Fruit fly (Drosophila melanogaster) whole organism, pupa: ENCODE measurements around the gene Nckx30C.

Experiments used
- CG10348 ChIP-seq: fragments of 200-800 bp; sonication (Bioruptor generic); IDR thresholded peaks from 2 replicates; pipeline ENCODE4 v1.3.6; 2022; ENCODE audit warnings: missing biosample characterization, missing genetic modification characterization
- CG13204 ChIP-seq: fragments of 200-800 bp; sonication (Bioruptor generic); optimal IDR thresholded peaks from 2 replicates; lab custom pipeline; 2018; ENCODE audit warnings: missing biosample characterization, mild to moderate bottlenecking, missing genetic modification characterization, moderate library complexity
- CG14655 ChIP-seq: fragments of 200-800 bp; sonication (Bioruptor generic); optimal IDR thresholded peaks from 3 replicates; lab custom pipeline; 2017; ENCODE audit warnings: mild to moderate bottlenecking, missing biosample characterization, missing genetic modification reagents, missing genetic modification characterization
- CG15710 ChIP-seq: fragments of 200-800 bp; sonication (Bioruptor generic); optimal IDR thresholded peaks from 2 replicates; lab custom pipeline; 2018; ENCODE audit warnings: missing biosample characterization, mild to moderate bottlenecking, missing genetic modification characterization, moderate library complexity
- CG17806 ChIP-seq: fragments of 200-800 bp; sonication (Bioruptor generic); optimal IDR thresholded peaks from 2 replicates; lab custom pipeline; 2018; ENCODE audit warnings: missing biosample characterization, mild to moderate bottlenecking, missing genetic modification characterization, moderate library complexity
- CG34367 ChIP-seq: fragments of 200-800 bp; sonication (Bioruptor generic); optimal IDR thresholded peaks from 2 replicates; lab custom pipeline; 2018; ENCODE audit warnings: missing biosample characterization, mild to moderate bottlenecking, missing genetic modification characterization
- CG8159 ChIP-seq: fragments of 200-800 bp; sonication (Bioruptor generic); optimal IDR thresholded peaks from 3 replicates; lab custom pipeline; 2018; ENCODE audit warnings: missing biosample characterization, mild to moderate bottlenecking, missing genetic modification characterization, moderate library complexity
- CG8301 ChIP-seq: fragments of 200-800 bp; sonication (Bioruptor generic); optimal IDR thresholded peaks from 2 replicates; lab custom pipeline; 2018; ENCODE audit warnings: missing biosample characterization, mild to moderate bottlenecking, missing genetic modification characterization
- D1 ChIP-seq: fragments of 200-800 bp; sonication (Bioruptor generic); optimal IDR thresholded peaks from 2 replicates; lab custom pipeline; 2018; ENCODE audit warnings: missing biosample characterization, mild to moderate bottlenecking, missing genetic modification characterization, moderate library complexity
- EcR ChIP-seq: fragments of 200-800 bp; sonication (Bioruptor generic); optimal IDR thresholded peaks from 3 replicates; lab custom pipeline; 2019; ENCODE audit warnings: missing biosample characterization, missing genetic modification characterization, mild to moderate bottlenecking, moderate library complexity, missing genetic modification reagents
- Ets98B ChIP-seq: fragments of 200-800 bp; sonication (Bioruptor generic); IDR thresholded peaks from 2 replicates; pipeline ENCODE4 v1.3.6; 2022; ENCODE audit warnings: missing biosample characterization, missing genetic modification characterization
- Pif1A ChIP-seq: fragments of 200-800 bp; sonication (Bioruptor generic); optimal IDR thresholded peaks from 3 replicates; lab custom pipeline; 2016; ENCODE audit warnings: missing biosample characterization, missing genetic modification characterization
- Pif1B ChIP-seq: fragments of 200-800 bp; sonication (Bioruptor generic); optimal IDR thresholded peaks from 3 replicates; lab custom pipeline; 2016; ENCODE audit warnings: missing biosample characterization, missing genetic modification characterization
- fd96Ca ChIP-seq: fragments of 200-800 bp; sonication (Bioruptor generic); IDR thresholded peaks from 3 replicates; pipeline ENCODE4 v1.3.6; 2022; ENCODE audit warnings: missing biosample characterization, missing genetic modification characterization

- no peak for TF ChIP-seq CG13204 (GFP tag; lab: Kevin White, UChicago)
- no peak for TF ChIP-seq CG34367 (tag; lab: Kevin White, UChicago)
- TF ChIP-seq Pif1A (GFP tag; lab: Kevin White, UChicago), result no peak
- no peak for TF ChIP-seq CG15710 (tag; lab: Kevin White, UChicago)
- TF ChIP-seq CG8301 (tag; lab: Kevin White, UChicago), result no peak
- no peak for TF ChIP-seq Pif1B (GFP tag; lab: Kevin White, UChicago)
- no peak for TF ChIP-seq CG10348 (GFP tag; lab: Robert Waterston, UW)
- no peak for TF ChIP-seq CG8159 (tag; lab: Kevin White, UChicago)
- no peak for TF ChIP-seq EcR (GFP tag; lab: Kevin White, UChicago)
- no peak for TF ChIP-seq fd96Ca (GFP tag; lab: Robert Waterston, UW)
- TF ChIP-seq D1, result no peak
- TF ChIP-seq CG17806 (tag; lab: Kevin White, UChicago), result no peak
- TF ChIP-seq CG14655 (GFP tag; lab: Kevin White, UChicago), result no peak
- no peak for TF ChIP-seq Ets98B
Measured at dm6 chr2L:9768735-9769134, 22.4 kb upstream of the Nckx30C start, which contains the start of gene CG17633.
